Fruit fly (Drosophila melanogaster) whole organism, embryonic: ENCODE data around the gene CG7149.
A peak's percentile ranks its signal among the peaks of the same experiment; 100 is the strongest.

Experiments used
- ATbp ChIP-seq: fragments of 200-800 bp; sonication (Bioruptor generic); optimal IDR thresholded peaks from 2 replicates; lab custom pipeline; 2017; ENCODE audit warnings: missing biosample characterization, mild to moderate bottlenecking, missing genetic modification characterization, missing genetic modification reagents
- Asciz ChIP-seq: fragments of 200-800 bp; sonication (Bioruptor generic); optimal IDR thresholded peaks from 2 replicates; lab custom pipeline; 2017; ENCODE audit warnings: missing biosample characterization, mild to moderate bottlenecking, missing genetic modification characterization, missing genetic modification reagents
- B-H1 ChIP-seq: fragments of 200-800 bp; sonication (Bioruptor generic); IDR thresholded peaks from 3 replicates; pipeline ENCODE4 v1.3.6; 2022; ENCODE audit warnings: missing biosample characterization, missing genetic modification characterization
- BEAF-32 ChIP-seq: fragments of 200-800 bp; sonication (Bioruptor generic); optimal IDR thresholded peaks from 3 replicates; lab custom pipeline; 2017; ENCODE audit warnings: missing biosample characterization, missing genetic modification characterization, mild to moderate bottlenecking, moderate library complexity, missing genetic modification reagents
- CG10543 ChIP-seq: fragments of 200-800 bp; sonication (Bioruptor generic); optimal IDR thresholded peaks from 3 replicates; lab custom pipeline; 2017; ENCODE audit warnings: missing biosample characterization, mild to moderate bottlenecking, missing genetic modification characterization, moderate library complexity
- CG10979 ChIP-seq: fragments of 200-800 bp; sonication (Bioruptor generic); optimal IDR thresholded peaks from 2 replicates; lab custom pipeline; 2018; ENCODE audit warnings: missing biosample characterization, mild to moderate bottlenecking, missing genetic modification characterization, moderate library complexity
- CG12299 ChIP-seq: fragments of 200-800 bp; sonication (Bioruptor generic); optimal IDR thresholded peaks from 2 replicates; lab custom pipeline; 2018; ENCODE audit warnings: missing biosample characterization, mild to moderate bottlenecking, missing genetic modification characterization
- CG12942 ChIP-seq: fragments of 200-800 bp; sonication (Bioruptor generic); optimal IDR thresholded peaks from 3 replicates; lab custom pipeline; 2016; ENCODE audit warnings: missing biosample characterization, missing genetic modification characterization
- CG13123 ChIP-seq: fragments of 200-800 bp; sonication (Bioruptor generic); optimal IDR thresholded peaks from 2 replicates; lab custom pipeline; 2016; ENCODE audit warnings: missing biosample characterization, missing genetic modification characterization
- CG13424 ChIP-seq: fragments of 200-800 bp; sonication (Bioruptor generic); optimal IDR thresholded peaks from 2 replicates; lab custom pipeline; 2019; ENCODE audit warnings: missing biosample characterization, mild to moderate bottlenecking, missing genetic modification characterization, moderate library complexity
- CG15514 ChIP-seq: fragments of 200-800 bp; sonication (Bioruptor generic); optimal IDR thresholded peaks from 3 replicates; lab custom pipeline; 2017; ENCODE audit warnings: missing biosample characterization, missing genetic modification characterization, mild to moderate bottlenecking, moderate library complexity, missing genetic modification reagents
- CG1602 ChIP-seq: fragments of 200-800 bp; sonication (Bioruptor generic); optimal IDR thresholded peaks from 3 replicates; lab custom pipeline; 2016; ENCODE audit warnings: missing biosample characterization, missing genetic modification characterization
- CG2116 ChIP-seq: fragments of 200-800 bp; sonication (Bioruptor generic); optimal IDR thresholded peaks from 3 replicates; lab custom pipeline; 2018; ENCODE audit warnings: missing biosample characterization, mild to moderate bottlenecking, missing genetic modification characterization
- CG33213 ChIP-seq: fragments of 200-800 bp; sonication (Bioruptor generic); optimal IDR thresholded peaks from 3 replicates; lab custom pipeline; 2016; ENCODE audit warnings: missing biosample characterization, missing genetic modification characterization
- CG4360 ChIP-seq: fragments of 200-800 bp; sonication (Bioruptor generic); IDR thresholded peaks from 2 replicates; pipeline ENCODE4 v1.3.6; 2022; ENCODE audit warnings: missing biosample characterization, missing genetic modification characterization
- CG6791 ChIP-seq: fragments of 200-800 bp; sonication (Bioruptor generic); IDR thresholded peaks from 3 replicates; pipeline ENCODE4 v1.3.6; 2022; ENCODE audit warnings: missing biosample characterization, missing genetic modification characterization; ENCODE audit not compliant: partially characterized antibody
- CG7556 ChIP-seq: fragments of 200-800 bp; sonication (Bioruptor generic); optimal IDR thresholded peaks from 2 replicates; lab custom pipeline; 2017; ENCODE audit warnings: missing biosample characterization, mild to moderate bottlenecking, missing genetic modification characterization
- CG7928 ChIP-seq: fragments of 200-800 bp; sonication (Bioruptor generic); optimal IDR thresholded peaks from 2 replicates; lab custom pipeline; 2017; ENCODE audit warnings: missing biosample characterization, mild to moderate bottlenecking, missing genetic modification characterization
- CG7987 ChIP-seq: fragments of 200-800 bp; sonication (Bioruptor generic); optimal IDR thresholded peaks from 2 replicates; lab custom pipeline; 2018; ENCODE audit warnings: missing biosample characterization, mild to moderate bottlenecking, missing genetic modification characterization, moderate library complexity
- CG9876 ChIP-seq: fragments of 200-800 bp; sonication (Bioruptor generic); optimal IDR thresholded peaks from 2 replicates; lab custom pipeline; 2016; ENCODE audit warnings: missing biosample characterization, missing genetic modification characterization
- Camta ChIP-seq: fragments of 200-800 bp; sonication (Bioruptor generic); optimal IDR thresholded peaks from 2 replicates; lab custom pipeline; 2016; ENCODE audit warnings: missing biosample characterization, missing genetic modification characterization
- CkIIα-i1 ChIP-seq: fragments of 200-800 bp; sonication (Bioruptor generic); IDR thresholded peaks from 2 replicates; pipeline ENCODE4 v1.3.6; 2022; ENCODE audit warnings: missing biosample characterization, missing genetic modification characterization
- CoRest ChIP-seq: fragments of 200-800 bp; sonication (Bioruptor generic); optimal IDR thresholded peaks from 3 replicates; lab custom pipeline; 2018; ENCODE audit warnings: missing biosample characterization, mild to moderate bottlenecking, missing genetic modification characterization, moderate library complexity
- Dek ChIP-seq: fragments of 200-800 bp; sonication (Bioruptor generic); optimal IDR thresholded peaks from 3 replicates; lab custom pipeline; 2019; ENCODE audit warnings: missing biosample characterization, mild to moderate bottlenecking, missing genetic modification characterization, moderate library complexity
- Dll ChIP-seq: fragments of 200-800 bp; sonication (Bioruptor generic); IDR thresholded peaks from 4 replicates; pipeline ENCODE4 v1.3.6; 2022; ENCODE audit warnings: missing biosample characterization, missing genetic modification characterization; ENCODE audit not compliant: partially characterized antibody
- Dp ChIP-seq: fragments of 200-800 bp; sonication (Bioruptor generic); optimal IDR thresholded peaks from 2 replicates; lab custom pipeline; 2018; ENCODE audit warnings: missing biosample characterization, mild to moderate bottlenecking, missing genetic modification characterization, moderate library complexity
- ERR ChIP-seq: fragments of 200-800 bp; sonication (Bioruptor generic); optimal IDR thresholded peaks from 2 replicates; lab custom pipeline; 2016; ENCODE audit warnings: missing biosample characterization, missing genetic modification characterization
- Ets65A ChIP-seq: fragments of 200-800 bp; sonication (Bioruptor generic); peaks from one replicate; lab custom pipeline; 2016; ENCODE audit warnings: missing biosample characterization, missing genetic modification characterization
- Fer2 ChIP-seq: fragments of 200-800 bp; sonication (Bioruptor generic); optimal IDR thresholded peaks from 2 replicates; lab custom pipeline; 2018; ENCODE audit warnings: missing biosample characterization, mild to moderate bottlenecking, missing genetic modification characterization, moderate library complexity
- HHEX ChIP-seq: fragments of 200-800 bp; sonication (Bioruptor generic); optimal IDR thresholded peaks from 3 replicates; lab custom pipeline; 2017; ENCODE audit warnings: missing biosample characterization, mild to moderate bottlenecking, missing genetic modification characterization, missing genetic modification reagents
- Hmr ChIP-seq: fragments of 200-800 bp; sonication (Bioruptor generic); optimal IDR thresholded peaks from 3 replicates; lab custom pipeline; 2017; ENCODE audit warnings: mild to moderate bottlenecking, missing biosample characterization, missing genetic modification reagents, missing genetic modification characterization
- Oaz ChIP-seq: fragments of 200-800 bp; sonication (Bioruptor generic); IDR thresholded peaks from 2 replicates; pipeline ENCODE4 v1.3.6; 2022; ENCODE audit warnings: missing biosample characterization, missing genetic modification characterization
- Sry-β ChIP-seq: fragments of 200-800 bp; sonication (Bioruptor generic); optimal IDR thresholded peaks from 2 replicates; lab custom pipeline; 2018; ENCODE audit warnings: missing biosample characterization, mild to moderate bottlenecking, missing genetic modification characterization, moderate library complexity
- ab ChIP-seq: fragments of 200-800 bp; sonication (Bioruptor generic); optimal IDR thresholded peaks from 2 replicates; lab custom pipeline; 2016; ENCODE audit warnings: missing biosample characterization, missing genetic modification characterization
- ac ChIP-seq: fragments of 200-800 bp; sonication (Bioruptor generic); optimal IDR thresholded peaks from 3 replicates; lab custom pipeline; 2017; ENCODE audit warnings: missing biosample characterization, mild to moderate bottlenecking, missing genetic modification characterization
- bcd ChIP-seq: fragments of 200-800 bp; sonication (Bioruptor generic); optimal IDR thresholded peaks from 2 replicates; lab custom pipeline; 2017; ENCODE audit warnings: missing biosample characterization, mild to moderate bottlenecking, missing genetic modification characterization
- en ChIP-seq: fragments of 200-800 bp; sonication (Bioruptor generic); optimal IDR thresholded peaks from 2 replicates; lab custom pipeline; 2016; ENCODE audit warnings: missing biosample characterization, missing genetic modification characterization
- fd3F ChIP-seq: fragments of 200-800 bp; sonication (Bioruptor generic); optimal IDR thresholded peaks from 2 replicates; lab custom pipeline; 2018; ENCODE audit warnings: missing biosample characterization, mild to moderate bottlenecking, missing genetic modification characterization, moderate library complexity
- gcm ChIP-seq: fragments of 200-800 bp; sonication (Bioruptor generic); optimal IDR thresholded peaks from 2 replicates; lab custom pipeline; 2019; ENCODE audit warnings: missing biosample characterization, mild to moderate bottlenecking, missing genetic modification characterization, moderate library complexity
- jigr1 ChIP-seq: fragments of 200-800 bp; sonication (Bioruptor generic); IDR thresholded peaks from 3 replicates; pipeline ENCODE4 v1.3.6; 2022; ENCODE audit warnings: missing biosample characterization, missing genetic modification characterization
- klu ChIP-seq: fragments of 200-800 bp; sonication (Bioruptor generic); IDR thresholded peaks from 2 replicates; pipeline ENCODE4 v1.3.6; 2022; ENCODE audit warnings: missing biosample characterization, missing genetic modification characterization
- kni ChIP-seq: fragments of 200-800 bp; sonication (Bioruptor generic); optimal IDR thresholded peaks from 3 replicates; lab custom pipeline; 2017; ENCODE audit warnings: mild to moderate bottlenecking, missing biosample characterization, missing genetic modification reagents, missing genetic modification characterization
- lilli ChIP-seq: fragments of 200-800 bp; sonication (Bioruptor generic); optimal IDR thresholded peaks from 3 replicates; lab custom pipeline; 2016; ENCODE audit warnings: missing biosample characterization, missing genetic modification characterization
- oc ChIP-seq: fragments of 200-800 bp; sonication (Bioruptor generic); optimal IDR thresholded peaks from 2 replicates; lab custom pipeline; 2018; ENCODE audit warnings: missing biosample characterization, mild to moderate bottlenecking, missing genetic modification characterization, moderate library complexity
- pan ChIP-seq, 4 experiments: fragments of >200 bp in 3 of 4; fragments of 200-800 bp in 1 of 4; sonication (Bioruptor generic) in 1 of 4; optimal IDR thresholded peaks in 3 of 4; IDR thresholded peaks in 1 of 4; 2 replicates each; pipeline versions ENCODE4 v1.3.6 to Lab custom; 2017 to 2022; ENCODE audit warnings: missing biosample characterization in 2 of 4, missing genetic modification characterization in 2 of 4, mixed read lengths in 1 of 4
- phol ChIP-seq: fragments of 200-800 bp; sonication (Bioruptor generic); optimal IDR thresholded peaks from 3 replicates; lab custom pipeline; 2018; ENCODE audit warnings: missing biosample characterization, mild to moderate bottlenecking, missing genetic modification characterization, moderate library complexity
- slp2 ChIP-seq: fragments of 200-800 bp; sonication (Bioruptor generic); optimal IDR thresholded peaks from 2 replicates; lab custom pipeline; 2016; ENCODE audit warnings: missing biosample characterization, missing genetic modification characterization
- sug ChIP-seq: fragments of 200-800 bp; optimal IDR thresholded peaks from 2 replicates; lab custom pipeline; 2019; ENCODE audit warnings: missing biosample characterization, mild to moderate bottlenecking, missing genetic modification characterization, moderate library complexity
- tin ChIP-seq: fragments of 200-800 bp; sonication (Bioruptor generic); optimal IDR thresholded peaks from 3 replicates; lab custom pipeline; 2016; ENCODE audit warnings: missing biosample characterization, missing genetic modification characterization

CG7149 gene

DNA sequence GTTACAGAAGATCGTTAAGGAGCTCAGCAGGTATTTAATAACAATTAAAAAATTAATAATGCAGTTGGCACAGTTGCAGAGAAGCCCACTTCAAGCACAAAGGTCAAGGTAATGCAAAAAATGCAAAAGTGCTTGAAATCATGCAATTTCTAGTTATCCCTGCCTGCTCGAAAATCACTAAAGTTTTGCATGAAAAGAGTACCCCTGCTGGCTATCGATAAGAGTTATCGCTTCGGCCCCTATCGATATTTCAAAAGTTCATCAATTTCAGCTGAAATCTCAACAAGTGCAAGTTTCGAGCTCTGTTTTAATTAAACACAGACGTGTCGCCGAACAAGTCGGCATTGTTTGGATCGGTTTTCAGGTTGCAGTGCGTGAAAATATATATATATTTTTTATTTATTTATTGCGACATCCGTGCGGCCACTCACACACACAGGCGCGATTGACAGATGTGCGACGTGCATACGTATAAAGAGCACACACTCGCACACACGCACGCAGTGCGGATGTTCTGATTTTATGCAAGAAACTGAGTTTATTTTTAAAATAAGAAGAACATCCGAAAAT lies 31.0 kb upstream of the CG7149 start (continued):
- TF ChIP-seq CG9876 (GFP tag; lab: Kevin White, UChicago) (peak; percentile 24), CG15514 (GFP tag; lab: Kevin White, UChicago) (peak; percentile 79), CG10543 (GFP tag; lab: Kevin White, UChicago) (peak; percentile 46), Oaz (GFP tag; lab: Robert Waterston, UW) (peak; percentile 43; the same call in 1 of the 2 replicates), klu (peak; percentile 24; the same call in 1 of the 2 replicates), CG2116 (GFP tag; lab: Kevin White, UChicago) (peak; percentile 78), Fer2 (tag; lab: Kevin White, UChicago) (peak; percentile 43), CG7928 (GFP tag; lab: Kevin White, UChicago) (no peak), tin (peak; percentile 68), Camta (GFP tag; lab: Kevin White, UChicago) (peak; percentile 53), gcm (GFP tag; lab: Kevin White, UChicago) (no peak), CG7556 (GFP tag; lab: Kevin White, UChicago) (peak; percentile 33), lilli (GFP tag; lab: Kevin White, UChicago) (peak; percentile 78), phol (tag; lab: Kevin White, UChicago) (peak; percentile 67), CG12299 (tag; lab: Kevin White, UChicago) (no peak), CG1602 (GFP tag; lab: Kevin White, UChicago) (no peak), oc (tag; lab: Kevin White, UChicago) (no peak), CG6791 (peak; percentile 90), Dp (GFP tag; lab: Kevin White, UChicago) (peak; percentile 17), ERR (GFP tag; lab: Kevin White, UChicago) (peak; percentile 45), Asciz (GFP tag; lab: Kevin White, UChicago) (peak; percentile 24), en (GFP tag; lab: Kevin White, UChicago) (no peak), ab (GFP tag; lab: Kevin White, UChicago) (no peak), CoRest (peak; percentile 60), CG13424 (peak; percentile 58), CG13123 (GFP tag; lab: Kevin White, UChicago) (no peak), CG33213 (GFP tag; lab: Kevin White, UChicago) (peak; percentile 38), BEAF-32 (GFP tag; lab: Kevin White, UChicago) (peak; percentile 85), Ets65A (GFP tag; lab: Kevin White, UChicago) (peak; percentile 92), CG12942 (GFP tag; lab: Kevin White, UChicago) (peak; percentile 15), Dek (tag; lab: Kevin White, UChicago) (peak; percentile 34), ac (GFP tag; lab: Kevin White, UChicago) (peak; percentile 4), CkIIα-i1 (GFP tag; lab: Robert Waterston, UW) (no peak), bcd (GFP tag; lab: Kevin White, UChicago) (peak; percentile 54), pan (optimal IDR thresholded peaks at IDR 0.05; lab: Kevin White, UChicago) (no peak), pan (GFP tag; optimal IDR thresholded peaks at IDR 0.05 in 1 of 2, IDR thresholded peaks at IDR 0.05 in 1 of 2) (peak in 1 of 2 experiments; percentile 73), slp2 (GFP tag; lab: Kevin White, UChicago) (peak; percentile 4), jigr1 (GFP tag; lab: Robert Waterston, UW) (no peak), CG10979 (tag; lab: Kevin White, UChicago) (peak; percentile 42), fd3F (GFP tag; lab: Kevin White, UChicago) (peak; percentile 16), kni (GFP tag; lab: Kevin White, UChicago) (no peak), CG7987 (GFP tag; lab: Kevin White, UChicago) (no peak), Dll (GFP tag; lab: Robert Waterston, UW) (peak; percentile 91), sug (peak; percentile 58), ATbp (GFP tag; lab: Kevin White, UChicago) (no peak), B-H1 (no peak), Sry-β (GFP tag; lab: Kevin White, UChicago) (peak; percentile 22), Hmr (GFP tag; lab: Kevin White, UChicago) (peak; percentile 66), CG4360 (GFP tag; lab: Robert Waterston, UW) (no peak), HHEX (GFP tag; lab: Kevin White, UChicago) (peak; percentile 53)
